Worm (Caenorhabditis elegans): ENCODE data around the gene arx-4.

- no peak for TF ChIP-seq nhr-237 (tag; optimal IDR thresholded peaks at IDR 0.05)
- TF ChIP-seq hlh-17 (GFP tag; optimal IDR thresholded peaks at IDR 0.05; ENCODE audit: borderline replicate concordance) = no peak
- no peak for TF ChIP-seq unc-62 (GFP tag; optimal IDR thresholded peaks at IDR 0.05)
- no peak for TF ChIP-seq nhr-76 (tag; optimal IDR thresholded peaks at IDR 0.05)
- no peak for TF ChIP-seq sox-4 (tag; optimal IDR thresholded peaks at IDR 0.05)
- TF ChIP-seq jun-1 (tag; optimal IDR thresholded peaks at IDR 0.05) = no peak
- no peak for TF ChIP-seq zag-1 (tag; optimal IDR thresholded peaks at IDR 0.05)
- no peak for TF ChIP-seq pag-3 (tag; optimal IDR thresholded peaks at IDR 0.05; ENCODE audit: borderline replicate concordance, insufficient read depth)
- no peak for TF ChIP-seq egl-27 (tag; optimal IDR thresholded peaks at IDR 0.05)
- TF ChIP-seq hpl-2 (GFP tag; optimal IDR thresholded peaks at IDR 0.05) = no peak
- TF ChIP-seq ztf-11 (tag; optimal IDR thresholded peaks at IDR 0.05) = no peak
Measured at ce11 chrIII:901600-902250, 39.6 kb downstream of the arx-4 start.
